Worm (Caenorhabditis elegans): Measurements from ENCODE around the gene gcy-12.
A peak's percentile ranks its signal among the peaks of the same experiment; 100 is the strongest.

The gcy-12 gene

ce11 chrII:5282740-5283281 is 29.0 kb upstream of the gcy-12 start:
- no peak for TF ChIP-seq ceh-28 (tag; optimal IDR thresholded peaks at IDR 0.05)
- TF ChIP-seq lsy-12 (tag; optimal IDR thresholded peaks at IDR 0.05), result no peak
- TF ChIP-seq nhr-23 (tag; optimal IDR thresholded peaks at IDR 0.05), result peak; percentile 11
- TF ChIP-seq elt-1 (tag; optimal IDR thresholded peaks at IDR 0.05), result peak; percentile 93
- TF ChIP-seq ztf-4 (tag; optimal IDR thresholded peaks at IDR 0.05), result no peak
- no peak for TF ChIP-seq nhr-76 (tag; optimal IDR thresholded peaks at IDR 0.05)
- no peak for TF ChIP-seq egl-5 (tag; optimal IDR thresholded peaks at IDR 0.05)
- TF ChIP-seq ztf-11 (tag; optimal IDR thresholded peaks at IDR 0.05), result no peak
- TF ChIP-seq fos-1 (tag; optimal IDR thresholded peaks at IDR 0.05), result no peak
- TF ChIP-seq fkh-10 (GFP tag; optimal IDR thresholded peaks at IDR 0.05), result no peak
- TF ChIP-seq unc-39 (tag; optimal IDR thresholded peaks at IDR 0.05), result no peak
- no peak for TF ChIP-seq daf-12 (tag; optimal IDR thresholded peaks at IDR 0.05)

- TF ChIP-seq nhr-67 (tag; optimal IDR thresholded peaks at IDR 0.05), result no peak
- TF ChIP-seq mml-1 (tag; optimal IDR thresholded peaks at IDR 0.05), result no peak
- no peak for TF ChIP-seq ceh-16 (tag; optimal IDR thresholded peaks at IDR 0.05)
- no peak for TF ChIP-seq ztf-4 (tag; optimal IDR thresholded peaks at IDR 0.05)
- TF ChIP-seq nhr-12 (tag; optimal IDR thresholded peaks at IDR 0.05), result no peak
- TF ChIP-seq unc-39 (tag; optimal IDR thresholded peaks at IDR 0.05), result no peak
- no peak for TF ChIP-seq elt-3 (tag; optimal IDR thresholded peaks at IDR 0.05)
- TF ChIP-seq ceh-9 (tag; optimal IDR thresholded peaks at IDR 0.05), result no peak
- TF ChIP-seq ztf-11 (tag; optimal IDR thresholded peaks at IDR 0.05), result no peak
- TF ChIP-seq skn-1 (tag; optimal IDR thresholded peaks at IDR 0.05), result no peak
- TF ChIP-seq elt-2 (tag; optimal IDR thresholded peaks at IDR 0.05), result no peak
- TF ChIP-seq lsy-12 (tag; optimal IDR thresholded peaks at IDR 0.05), result no peak
- TF ChIP-seq jun-1 (tag; optimal IDR thresholded peaks at IDR 0.05), result no peak
- TF ChIP-seq egl-27 (tag; optimal IDR thresholded peaks at IDR 0.05), result no peak
- no peak for TF ChIP-seq ceh-28 (tag; optimal IDR thresholded peaks at IDR 0.05)
- no peak for TF ChIP-seq ama-1 (optimal IDR thresholded peaks at IDR 0.05)
- TF ChIP-seq pha-4 (tag; optimal IDR thresholded peaks at IDR 0.05), result no peak
Measured at ce11 chrII:5285029-5285428, 26.8 kb upstream of the gcy-12 start, which contains the start of gene gur-5. Gene gur-5, plus strand, starts transcription at chrII:5285329.

- TF ChIP-seq snpc-4 (tag; optimal IDR thresholded peaks at IDR 0.05), result no peak
- TF ChIP-seq hmg-11 (tag; optimal IDR thresholded peaks at IDR 0.05), result no peak
- no peak for TF ChIP-seq ztf-11 (tag; optimal IDR thresholded peaks at IDR 0.05)
- no peak for TF ChIP-seq ceh-82 (tag; optimal IDR thresholded peaks at IDR 0.05)
- TF ChIP-seq lin-39 (tag; optimal IDR thresholded peaks at IDR 0.05), result no peak
- TF ChIP-seq skn-1 (tag; optimal IDR thresholded peaks at IDR 0.05), result no peak
- no peak for TF ChIP-seq pqm-1 (tag; optimal IDR thresholded peaks at IDR 0.05)
- TF ChIP-seq tbx-2 (tag; optimal IDR thresholded peaks at IDR 0.05), result no peak
- no peak for TF ChIP-seq lsy-12 (tag; optimal IDR thresholded peaks at IDR 0.05)
- no peak for TF ChIP-seq ama-1 (optimal IDR thresholded peaks at IDR 0.05)
Measured at ce11 chrII:5289142-5289541, 22.7 kb upstream of the gcy-12 start, which contains the start of gene ZK622.5. Gene ZK622.5, plus strand, starts transcription at chrII:5289442.

DNA sequence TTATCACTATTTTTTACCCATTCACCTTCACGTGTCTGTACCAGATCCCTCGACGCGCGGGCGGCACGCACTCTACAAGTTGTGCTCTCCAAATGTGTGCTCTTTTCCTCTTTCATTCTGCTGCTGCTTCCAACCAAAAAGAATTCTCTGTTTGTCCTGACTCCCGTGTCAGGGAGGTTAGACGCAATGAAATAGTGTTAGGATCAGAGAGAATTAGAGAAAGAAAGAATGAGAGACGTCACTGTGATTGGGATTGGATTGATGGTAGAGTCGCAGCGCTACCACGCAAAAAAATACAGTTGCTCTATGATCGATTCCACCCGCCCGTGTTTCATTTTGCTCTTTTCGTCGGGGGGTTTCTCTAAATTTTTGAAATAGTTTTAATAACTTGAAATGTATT is 20.8 kb upstream of the gcy-12 start:
- TF ChIP-seq pha-4 (tag; optimal IDR thresholded peaks at IDR 0.05) (peak; percentile 69), elt-1 (tag; optimal IDR thresholded peaks at IDR 0.05) (no peak), nfya-1 (tag; optimal IDR thresholded peaks at IDR 0.05; ENCODE audit: insufficient read depth) (no peak), nhr-23 (tag; optimal IDR thresholded peaks at IDR 0.05) (no peak)

DNA sequence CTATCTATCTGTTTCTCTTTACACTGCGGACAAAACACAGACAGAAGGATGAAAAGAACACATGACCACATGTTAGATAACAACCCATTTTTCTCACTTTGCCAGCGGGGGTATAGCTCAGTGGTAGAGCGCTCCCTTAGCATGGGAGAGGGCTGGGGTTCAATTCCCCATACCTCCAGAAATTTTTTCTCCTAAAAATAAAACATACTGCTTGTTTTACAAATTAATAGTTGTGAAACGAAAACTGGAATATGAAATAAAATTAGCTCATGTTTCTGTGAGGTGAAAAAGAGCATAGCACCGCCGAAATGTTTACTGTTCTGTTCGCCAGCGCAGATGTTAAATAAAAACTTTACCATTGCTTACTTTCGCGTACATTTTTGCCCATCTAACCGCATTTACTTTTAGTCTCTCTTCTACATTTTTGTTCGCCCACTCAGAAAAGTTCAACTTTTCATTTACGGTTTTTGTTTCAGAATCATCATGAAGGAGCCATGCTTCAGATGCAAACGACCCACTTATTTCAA is 19.6 kb upstream of the gcy-12 start, which contains the start of gene ZK622.4:
TSS of gene ZK622.4 (plus strand) at position 477 of the 527 bp plus-strand sequence.
- peak; percentile 52 for TF ChIP-seq elt-2 (tag; optimal IDR thresholded peaks at IDR 0.05)
- TF ChIP-seq pha-4 (tag; optimal IDR thresholded peaks at IDR 0.05), result peak; percentile 26
- no peak for TF ChIP-seq aly-2 (tag; optimal IDR thresholded peaks at IDR 0.05)
- TF ChIP-seq lin-15B (tag; optimal IDR thresholded peaks at IDR 0.05), result peak; percentile 7
- TF ChIP-seq snpc-4 (tag; optimal IDR thresholded peaks at IDR 0.05), result no peak
- peak; percentile 30 for TF ChIP-seq fkh-10 (GFP tag; optimal IDR thresholded peaks at IDR 0.05)
- TF ChIP-seq nhr-11 (tag; optimal IDR thresholded peaks at IDR 0.05), result no peak
- TF ChIP-seq mdl-1 (tag; optimal IDR thresholded peaks at IDR 0.05), result no peak
- no peak for TF ChIP-seq egl-27 (tag; optimal IDR thresholded peaks at IDR 0.05)
- peak; percentile 25 for TF ChIP-seq tbx-2 (tag; optimal IDR thresholded peaks at IDR 0.05)
- peak; percentile 35 for TF ChIP-seq egl-5 (tag; optimal IDR thresholded peaks at IDR 0.05)
- no peak for TF ChIP-seq fos-1 (tag; optimal IDR thresholded peaks at IDR 0.05)
- TF ChIP-seq eor-1 (tag; optimal IDR thresholded peaks at IDR 0.05), result no peak
- no peak for TF ChIP-seq zag-1 (tag; optimal IDR thresholded peaks at IDR 0.05)
- peak; percentile 22 for TF ChIP-seq lin-39 (tag; optimal IDR thresholded peaks at IDR 0.05)
- no peak for TF ChIP-seq ztf-4 (tag; optimal IDR thresholded peaks at IDR 0.05)
- TF ChIP-seq hmg-11 (tag; optimal IDR thresholded peaks at IDR 0.05), result peak; percentile 88
- peak; percentile 48 for TF ChIP-seq nhr-23 (tag; optimal IDR thresholded peaks at IDR 0.05)
- peak; percentile 58 for TF ChIP-seq nhr-43 (tag; optimal IDR thresholded peaks at IDR 0.05; ENCODE audit: poor library complexity, severe bottlenecking)
- TF ChIP-seq lsy-12 (tag; optimal IDR thresholded peaks at IDR 0.05), result peak; percentile 44
- peak; percentile 40 for TF ChIP-seq pqm-1 (tag; optimal IDR thresholded peaks at IDR 0.05)
- no peak for TF ChIP-seq fkh-2 (tag; optimal IDR thresholded peaks at IDR 0.05)
- no peak for TF ChIP-seq nhr-76 (tag; optimal IDR thresholded peaks at IDR 0.05)
- TF ChIP-seq nhr-25 (tag; optimal IDR thresholded peaks at IDR 0.05), result peak; percentile 18
- TF ChIP-seq nfya-1 (tag; optimal IDR thresholded peaks at IDR 0.05; ENCODE audit: insufficient read depth), result peak; percentile 49

All from whole organism, L3 larva.